Fruit fly (Drosophila melanogaster): Measurements from ENCODE around the gene Men.

Men gene

dm6 chr3R:12666206-12666834 is 55.9 kb downstream of the Men start:
- TF ChIP-seq tj (GFP tag; optimal IDR thresholded peaks at IDR 0.05) (no peak), CG11617 (GFP tag; optimal IDR thresholded peaks at IDR 0.05) (no peak), Hr96 (GFP tag; optimal IDR thresholded peaks at IDR 0.05) (no peak), Clk (GFP tag; optimal IDR thresholded peaks at IDR 0.05) (no peak)
